Worm (Caenorhabditis elegans) whole organism, young adult: Measurements from ENCODE around the gene atn-1.

Experiments used
- B0019.2 ChIP-seq: fragments of 200-800 bp; sonication (Bioruptor generic); conservative IDR thresholded peaks from 2 replicates; pipeline ENCODE4 v1.3.6; 2022; ENCODE audit warnings: missing genetic modification reagents, missing genetic modification characterization, missing compliant biosample characterization
- B0261.1 ChIP-seq: sonication (generic microtip); optimal IDR thresholded peaks from 2 replicates; lab custom pipeline; 2016; ENCODE audit warnings: mild to moderate bottlenecking, missing genetic modification characterization, moderate library complexity, missing compliant biosample characterization
- B0336.3 ChIP-seq: fragments of 200-800 bp; sonication (Bioruptor generic); IDR thresholded peaks from 2 replicates; pipeline ENCODE4 v1.3.6; 2022; ENCODE audit warnings: missing genetic modification characterization, missing compliant biosample characterization
- T07F8.4 ChIP-seq: sonication (generic microtip); optimal IDR thresholded peaks from 2 replicates; lab custom pipeline; 2016; ENCODE audit warnings: mild to moderate bottlenecking, missing genetic modification characterization, moderate library complexity, missing compliant biosample characterization
- T26A5.8 ChIP-seq: sonication (generic microtip); optimal IDR thresholded peaks from 2 replicates; lab custom pipeline; 2016; ENCODE audit warnings: missing genetic modification characterization, missing compliant biosample characterization
- Y56A3A.18 ChIP-seq: fragments of 200-800 bp; sonication (Bioruptor generic); IDR thresholded peaks from 2 replicates; pipeline ENCODE4 v1.3.6; 2022; ENCODE audit warnings: missing genetic modification reagents, missing genetic modification characterization, missing compliant biosample characterization
- ZK185.1 ChIP-seq: sonication (generic microtip); optimal IDR thresholded peaks from 2 replicates; lab custom pipeline; 2016; ENCODE audit warnings: mild to moderate bottlenecking, missing genetic modification characterization, missing compliant biosample characterization; ENCODE audit not compliant: poor library complexity, severe bottlenecking
- attf-3 ChIP-seq: fragments of 200-800 bp; sonication (Bioruptor generic); conservative IDR thresholded peaks from 2 replicates; pipeline ENCODE4 v1.3.6; 2022; ENCODE audit warnings: missing genetic modification reagents, missing genetic modification characterization, missing compliant biosample characterization
- ceh-79 ChIP-seq: sonication (generic microtip); optimal IDR thresholded peaks from 2 replicates; lab custom pipeline; 2017; ENCODE audit warnings: mild to moderate bottlenecking, missing genetic modification characterization, missing compliant biosample characterization
- dpl-1 ChIP-seq: fragments of 150-350 bp; optimal IDR thresholded peaks from 2 replicates; lab custom pipeline; 2014; ENCODE audit warnings: missing biosample characterization, missing genetic modification reagents, missing genetic modification characterization
- efl-1 ChIP-seq: fragments of 150-350 bp; optimal IDR thresholded peaks from 2 replicates; lab custom pipeline; 2014; ENCODE audit warnings: missing biosample characterization, missing genetic modification reagents, missing genetic modification characterization
- egl-18 ChIP-seq: fragments of 200-800 bp; sonication (Bioruptor generic); IDR thresholded peaks from 2 replicates; pipeline ENCODE4 v1.3.6; 2022; ENCODE audit warnings: missing genetic modification reagents, missing genetic modification characterization, missing compliant biosample characterization
- egrh-3 ChIP-seq: fragments of 200-800 bp; sonication (Bioruptor generic); IDR thresholded peaks from 2 replicates; pipeline ENCODE4 v1.3.6; 2022; ENCODE audit warnings: missing genetic modification reagents, missing genetic modification characterization, missing compliant biosample characterization
- hmg-1.2 ChIP-seq: fragments of 200-800 bp; sonication (Bioruptor generic); IDR thresholded peaks from 2 replicates; pipeline ENCODE4 v1.3.6; 2022; ENCODE audit warnings: missing genetic modification reagents, missing genetic modification characterization, missing compliant biosample characterization
- hmg-20 ChIP-seq: fragments of 200-800 bp; sonication (Bioruptor generic); IDR thresholded peaks from 2 replicates; pipeline ENCODE4 v1.3.6; 2022; ENCODE audit warnings: missing genetic modification reagents, missing genetic modification characterization, missing compliant biosample characterization
- hrde-1 ChIP-seq: sonication (generic microtip); optimal IDR thresholded peaks from 2 replicates; lab custom pipeline; 2016; ENCODE audit warnings: missing genetic modification characterization, mild to moderate bottlenecking, missing compliant biosample characterization, moderate library complexity, missing genotype, missing genetic modification reagents, borderline replicate concordance
- hsf-1 ChIP-seq: fragments of 200-800 bp; sonication (Bioruptor generic); IDR thresholded peaks from 2 replicates; pipeline ENCODE4 v1.3.6; 2022; ENCODE audit warnings: missing genetic modification reagents, missing genetic modification characterization, missing compliant biosample characterization
- lin-35 ChIP-seq, 3 experiments: fragments of 150-350 bp in 2 of 3; sonication (generic microtip) in 1 of 3; optimal IDR thresholded peaks; 2 replicates each; lab custom pipeline; 2014 to 2018; ENCODE audit warnings: missing biosample characterization in 3 of 3, missing genetic modification characterization in 3 of 3, missing genetic modification reagents in 3 of 3
- madf-3 ChIP-seq: fragments of 200-800 bp; sonication (Bioruptor generic); IDR thresholded peaks from 2 replicates; pipeline ENCODE4 v1.3.6; 2022; ENCODE audit warnings: missing genetic modification reagents, missing genetic modification characterization, missing compliant biosample characterization
- nfyb-1 ChIP-seq: fragments of 200-800 bp; sonication (Bioruptor generic); IDR thresholded peaks from 2 replicates; pipeline ENCODE4 v1.3.6; 2022; ENCODE audit warnings: missing genetic modification reagents, missing genetic modification characterization, missing compliant biosample characterization
- nhr-90 ChIP-seq: sonication (generic microtip); optimal IDR thresholded peaks from 2 replicates; lab custom pipeline; 2016; ENCODE audit warnings: missing genotype, mild to moderate bottlenecking, missing genetic modification characterization, missing compliant biosample characterization
- sea-2 ChIP-seq: fragments of 200-800 bp; sonication (Bioruptor generic); IDR thresholded peaks from 2 replicates; pipeline ENCODE4 v1.3.6; 2022; ENCODE audit warnings: missing genetic modification characterization, missing compliant biosample characterization
- unc-130 ChIP-seq: sonication (generic microtip); optimal IDR thresholded peaks from 2 replicates; lab custom pipeline; 2016; ENCODE audit warnings: missing genetic modification reagents, missing genetic modification characterization, missing compliant biosample characterization
- unc-62 ChIP-seq: fragments of 150-350 bp; optimal IDR thresholded peaks from 2 replicates; lab custom pipeline; 2014; ENCODE audit warnings: missing biosample characterization, missing genetic modification reagents, missing genetic modification characterization
- xnd-1 ChIP-seq: sonication (generic microtip); optimal IDR thresholded peaks from 2 replicates; lab custom pipeline; 2016; ENCODE audit warnings: missing genotype, missing genetic modification reagents, missing genetic modification characterization, missing compliant biosample characterization
- zfh-2 ChIP-seq: fragments of 200-800 bp; sonication (Bioruptor generic); conservative IDR thresholded peaks from 2 replicates; pipeline ENCODE4 v1.3.6; 2022; ENCODE audit warnings: missing genetic modification reagents, missing genetic modification characterization, missing compliant biosample characterization
- ztf-26 ChIP-seq: sonication (generic microtip); optimal IDR thresholded peaks from 2 replicates; lab custom pipeline; 2017; ENCODE audit warnings: missing genetic modification characterization, missing compliant biosample characterization
- ztf-6 ChIP-seq: fragments of 200-800 bp; sonication (Bioruptor generic); IDR thresholded peaks from 2 replicates; pipeline ENCODE4 v1.3.6; 2022; ENCODE audit warnings: missing genetic modification reagents, missing genetic modification characterization, missing compliant biosample characterization

The atn-1 gene

DNA sequence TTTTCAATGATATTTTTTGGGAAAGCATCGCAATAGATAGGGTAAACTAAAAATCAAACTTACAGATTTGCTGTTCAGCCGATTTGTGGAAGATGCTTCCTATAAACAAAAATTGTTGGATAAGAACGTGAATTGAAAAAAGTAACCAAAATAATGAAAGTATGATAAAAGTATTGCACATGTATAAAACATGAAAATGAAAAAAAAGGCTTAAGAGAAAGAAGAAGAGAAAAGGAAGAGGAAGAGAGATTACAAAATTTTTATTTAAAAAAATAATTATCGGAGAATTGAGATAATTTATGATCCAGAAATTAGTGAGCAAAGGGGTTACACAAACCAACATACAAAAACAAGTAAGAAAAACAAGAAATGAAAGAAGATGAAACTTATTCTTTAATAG is 36.8 kb upstream of the atn-1 start, which contains the start of gene pals-37:
Gene pals-37, minus strand, starts transcription at position 101 of the 400 bp plus-strand sequence.
- TF ChIP-seq madf-3 (GFP tag; lab: Robert Waterston, UW): no peak
- TF ChIP-seq zfh-2 (GFP tag; lab: Robert Waterston, UW): no peak
- no peak for TF ChIP-seq ztf-6 (GFP tag; lab: Robert Waterston, UW)
- no peak for TF ChIP-seq hsf-1 (GFP tag; lab: Robert Waterston, UW)

DNA sequence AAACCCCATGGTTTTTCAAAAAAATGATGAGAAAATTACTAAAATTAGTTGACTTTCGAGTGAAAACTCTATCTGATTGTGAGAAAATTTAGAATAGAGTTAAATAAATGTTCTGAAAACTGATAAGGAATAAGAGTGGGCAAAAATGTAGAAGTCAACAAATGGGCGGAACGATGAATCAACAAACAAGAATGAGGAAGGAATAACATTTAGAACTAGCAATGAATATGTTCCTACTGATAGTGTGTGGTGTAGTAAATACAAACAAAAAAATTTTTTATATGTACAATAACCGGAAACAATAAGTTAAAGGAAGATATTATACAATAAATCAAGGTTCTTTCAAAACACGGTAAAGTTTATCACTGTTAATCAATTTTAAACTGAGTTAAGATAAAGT is 34.5 kb upstream of the atn-1 start, which contains the start of gene pals-39:
Gene pals-39, minus strand, starts transcription at position 101 of the 400 bp plus-strand sequence.
- TF ChIP-seq unc-62 (GFP tag; lab: Kevin White, UChicago): no peak

DNA sequence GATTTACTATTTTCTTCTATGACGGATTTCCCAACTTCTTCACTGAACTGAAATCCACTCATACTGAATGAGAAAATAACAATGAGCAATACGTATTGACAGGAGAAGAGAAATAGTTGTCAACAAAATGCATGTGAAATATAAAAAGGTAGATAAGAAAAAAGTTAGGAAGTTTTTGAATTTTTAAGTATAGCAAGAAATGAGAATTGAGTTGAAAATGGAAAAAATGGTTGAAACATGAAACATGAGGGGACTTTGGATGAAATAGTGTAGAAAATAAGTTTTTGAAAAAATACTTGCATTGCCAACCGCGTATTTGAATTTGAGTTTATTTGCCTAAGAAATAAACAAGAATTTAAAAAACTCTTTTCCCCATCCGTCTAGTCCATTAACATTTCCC is 31.3 kb upstream of the atn-1 start, which contains the start of the genes pals-38 and C54D10.9:
Gene pals-38, minus strand, starts transcription at position 101 of the 400 bp plus-strand sequence.
Gene C54D10.9, plus strand, starts transcription at position 259 of the 400 bp plus-strand sequence.
- TF ChIP-seq ceh-79 (tag; lab: Kevin White, UChicago): no peak

DNA sequence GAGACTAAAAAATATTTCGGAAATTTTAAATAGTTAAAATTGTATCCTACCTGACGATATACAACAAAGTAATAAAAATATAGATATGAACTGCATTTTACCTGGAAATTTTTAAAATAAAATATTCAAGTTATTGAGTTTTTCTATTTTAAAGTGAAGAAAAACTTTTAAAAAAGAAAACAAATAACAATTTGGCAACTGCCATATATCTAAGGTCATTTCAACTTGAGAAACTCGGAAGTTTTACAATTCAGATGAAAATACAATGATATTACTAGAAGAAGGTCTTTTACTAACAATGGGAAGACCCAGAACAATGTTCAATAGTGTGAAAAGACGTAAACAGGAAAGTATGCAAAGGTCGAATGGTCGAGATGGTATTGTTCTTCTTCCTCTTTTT is 28.3 kb upstream of the atn-1 start, which contains the start of gene C54D10.10:
Gene C54D10.10, minus strand, starts transcription at position 101 of the 400 bp plus-strand sequence.
- TF ChIP-seq hrde-1 (tag; lab: Kevin White, UChicago) (no peak), ztf-26 (tag; lab: Kevin White, UChicago) (no peak), B0019.2 (GFP tag; lab: Robert Waterston, UW) (no peak), nfyb-1 (GFP tag; lab: Robert Waterston, UW) (no peak), sea-2 (GFP tag; lab: Robert Waterston, UW) (no peak), nhr-90 (tag; lab: Kevin White, UChicago) (no peak), ZK185.1 (tag; lab: Kevin White, UChicago) (no peak), T07F8.4 (no peak), hmg-20 (GFP tag; lab: Robert Waterston, UW) (no peak), lin-35 (GFP tag; optimal IDR thresholded peaks at IDR 0.05; lab: Kevin White, UChicago) (no peak)
- TF ChIP-seq, all 124 proteins: peak for 0

DNA sequence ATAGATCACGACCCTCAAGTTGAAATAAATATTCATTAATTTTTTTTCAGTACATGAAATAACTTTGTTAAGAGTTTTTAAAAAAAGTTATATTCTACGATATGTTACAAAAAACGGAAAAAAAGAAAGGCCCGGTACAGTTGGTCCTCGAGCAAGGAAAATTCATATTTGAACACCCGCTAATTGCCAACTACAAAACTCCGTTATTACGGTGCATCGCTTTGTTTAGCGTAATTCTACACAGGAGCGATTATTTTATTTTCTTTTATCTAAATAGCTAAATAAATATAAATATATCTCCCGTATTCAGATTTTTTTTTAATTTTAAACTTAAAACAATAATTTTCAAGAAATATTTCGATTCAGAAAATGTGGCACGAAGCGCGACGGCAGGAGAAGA is 27.8 kb upstream of the atn-1 start, which contains the start of gene F28C1.1:
Gene F28C1.1, plus strand, starts transcription at position 365 of the 400 bp plus-strand sequence.
- TF ChIP-seq T26A5.8 (tag; lab: Kevin White, UChicago): no peak
- peak; percentile 93 for TF ChIP-seq attf-3
- no peak for TF ChIP-seq B0261.1 (tag; lab: Kevin White, UChicago)
- TF ChIP-seq efl-1 (GFP tag; lab: Kevin White, UChicago): peak; percentile 51
- no peak for TF ChIP-seq B0336.3
- TF ChIP-seq xnd-1 (tag; lab: Kevin White, UChicago): no peak
- no peak for TF ChIP-seq egl-18 (GFP tag; lab: Robert Waterston, UW)
- TF ChIP-seq Y56A3A.18 (GFP tag; lab: Robert Waterston, UW): no peak
- TF ChIP-seq dpl-1 (GFP tag; lab: Kevin White, UChicago): peak; percentile 7

DNA sequence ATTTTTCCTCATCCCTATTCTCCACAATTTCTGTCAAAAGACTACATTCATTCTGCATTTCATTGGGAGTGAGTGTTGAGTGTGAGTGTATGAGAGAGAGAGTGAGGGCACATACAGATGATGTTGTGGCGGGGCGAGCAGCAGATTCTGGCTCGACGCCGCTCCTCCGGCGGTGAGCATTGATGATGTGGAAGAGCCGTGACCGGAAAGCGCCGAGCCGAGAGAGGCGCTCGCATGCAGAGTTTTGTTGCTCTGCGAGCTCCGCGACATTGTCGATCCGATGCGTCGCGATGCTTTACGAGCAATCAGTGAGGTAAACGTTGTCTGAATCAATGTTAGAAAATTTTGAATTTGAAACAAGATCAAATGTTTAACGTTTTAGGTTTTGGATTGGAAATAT is 22.5 kb upstream of the atn-1 start:
- TF ChIP-seq hmg-1.2: 0 out of 2 replicates have a peak, but pooled peaks have one; percentile 4
- no peak for TF ChIP-seq B0336.3
- no peak for TF ChIP-seq unc-130 (GFP tag; lab: Kevin White, UChicago)
- peak; percentile 81; the same call in 1 of the 2 replicates for TF ChIP-seq egrh-3 (GFP tag; lab: Robert Waterston, UW)
- TF ChIP-seq zfh-2 (GFP tag; lab: Robert Waterston, UW): no peak; the same call in 1 of the 2 replicates
- TF ChIP-seq, all 124 proteins: peak for 2
